Fruit fly (Drosophila melanogaster) whole organism: ENCODE measurements around the gene ebd1.

Source experiments
- CG8478 ChIP-seq: fragments of >200 bp; optimal IDR thresholded peaks from 2 replicates; lab custom pipeline; 2018; ENCODE audit warnings: inconsistent platforms
- Dll ChIP-seq: fragments of >200 bp; optimal IDR thresholded peaks from 2 replicates; lab custom pipeline; 2017
- EcR ChIP-seq, 2 experiments: fragments of >200 bp; optimal IDR thresholded peaks; 2 replicates each; lab custom pipeline; 2017; ENCODE audit warnings: missing biosample characterization in 2 of 2, missing genetic modification characterization in 2 of 2, missing genetic modification reagents in 2 of 2
- pan ChIP-seq: fragments of >200 bp; optimal IDR thresholded peaks from 2 replicates; lab custom pipeline; 2017
- psq ChIP-seq: fragments of >200 bp; optimal IDR thresholded peaks from 2 replicates; lab custom pipeline; 2017
- usp ChIP-seq: fragments of >200 bp; optimal IDR thresholded peaks from 2 replicates; lab custom pipeline; 2017; ENCODE audit warnings: missing biosample characterization, missing genetic modification characterization, mixed read lengths

DNA sequence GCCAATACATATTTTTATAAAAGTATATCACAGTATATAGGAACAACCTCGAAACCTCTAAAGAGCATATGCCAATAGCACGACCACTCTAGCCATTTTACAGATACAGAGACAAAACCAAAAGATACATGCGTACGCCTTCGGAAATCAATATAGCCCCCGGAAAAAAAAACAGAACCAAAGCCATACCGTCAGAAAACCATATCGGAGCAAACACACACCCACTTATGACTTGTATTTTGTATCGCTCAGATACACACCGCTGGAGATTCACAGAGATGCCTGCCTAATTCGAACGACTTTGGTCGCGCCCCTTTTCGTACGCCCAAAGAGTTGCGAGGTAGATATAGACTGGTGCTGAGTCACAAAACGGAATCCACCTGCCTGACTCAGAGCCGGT, 10.2 kb upstream of the ebd1 start:
- no peak for TF ChIP-seq psq (lab: Kevin White, UChicago)
- TF ChIP-seq usp: no peak
- no peak for TF ChIP-seq CG8478 (lab: Kevin White, UChicago)
- TF ChIP-seq pan (lab: Kevin White, UChicago): no peak
- TF ChIP-seq EcR (GFP tag; optimal IDR thresholded peaks at IDR 0.05; lab: Kevin White, UChicago): no peak
- no peak for TF ChIP-seq Dll (lab: Kevin White, UChicago)
